Worm (Caenorhabditis elegans): ENCODE measurements around the gene ZK418.13.

Gene ZK418.13

ce11 chrIII:7106854-7107253 is 30.6 kb upstream of the ZK418.13 start:
- TF ChIP-seq elt-3 (tag; optimal IDR thresholded peaks at IDR 0.05) (no peak), fos-1 (tag; optimal IDR thresholded peaks at IDR 0.05) (peak; percentile 43), lin-39 (tag; optimal IDR thresholded peaks at IDR 0.05) (no peak)

- TF ChIP-seq nhr-25 (tag; optimal IDR thresholded peaks at IDR 0.05) (no peak), lsy-2 (tag; optimal IDR thresholded peaks at IDR 0.05) (no peak), ztf-1 (GFP tag; conservative IDR thresholded peaks at IDR 0.05) (no peak), zag-1 (tag; optimal IDR thresholded peaks at IDR 0.05) (no peak), C34F6.9 (tag; optimal IDR thresholded peaks at IDR 0.05) (no peak)
Observed at ce11 chrIII:7103940-7104440, 27.7 kb upstream of the ZK418.13 start, which contains the start of gene cpg-2. Gene cpg-2, minus strand, starts transcription at chrIII:7103990.

DNA sequence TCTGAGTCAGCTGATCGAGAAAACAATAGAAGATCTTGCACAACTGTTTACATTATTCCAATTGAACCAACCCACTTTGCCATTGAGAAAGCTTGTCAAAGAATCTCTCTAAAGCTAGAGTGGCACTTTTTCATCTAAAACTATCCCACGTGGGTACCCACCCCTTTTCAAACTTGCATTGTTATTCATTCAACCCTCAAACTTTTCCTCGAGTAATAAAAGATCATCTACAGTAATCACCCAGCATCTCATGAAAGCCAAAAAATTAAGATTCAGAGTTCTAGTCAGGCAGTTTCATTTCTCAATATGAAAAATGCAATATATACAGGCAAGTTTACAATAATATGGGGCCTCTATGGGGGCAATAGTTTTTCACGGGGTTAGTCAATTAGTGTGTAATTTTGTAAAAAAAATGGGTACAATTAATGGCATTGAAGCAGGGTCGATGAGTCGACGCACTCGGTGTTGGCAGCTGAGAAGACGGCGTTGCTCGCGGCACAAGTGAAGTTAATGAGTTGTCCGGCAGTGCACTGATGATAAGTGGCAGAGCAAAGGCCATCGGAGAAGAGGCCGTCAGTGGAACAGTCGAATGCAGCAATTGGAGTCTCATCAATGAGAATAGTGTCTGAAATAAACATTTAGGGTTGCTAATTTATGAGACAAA is 25.7 kb upstream of the ZK418.13 start:
- TF ChIP-seq ZK546.5 (tag; optimal IDR thresholded peaks at IDR 0.05) (no peak), nhr-23 (tag; optimal IDR thresholded peaks at IDR 0.05) (no peak), mbf-1 (tag; optimal IDR thresholded peaks at IDR 0.05) (no peak), ztf-4 (tag; optimal IDR thresholded peaks at IDR 0.05) (no peak), nhr-129 (tag; optimal IDR thresholded peaks at IDR 0.05) (no peak), egl-27 (tag; optimal IDR thresholded peaks at IDR 0.05) (no peak), peb-1 (tag; optimal IDR thresholded peaks at IDR 0.05) (no peak), ztf-11 (tag; optimal IDR thresholded peaks at IDR 0.05) (no peak), aly-2 (tag; optimal IDR thresholded peaks at IDR 0.05) (no peak), ceh-16 (tag; optimal IDR thresholded peaks at IDR 0.05) (no peak), lsy-2 (tag; optimal IDR thresholded peaks at IDR 0.05) (no peak)

DNA sequence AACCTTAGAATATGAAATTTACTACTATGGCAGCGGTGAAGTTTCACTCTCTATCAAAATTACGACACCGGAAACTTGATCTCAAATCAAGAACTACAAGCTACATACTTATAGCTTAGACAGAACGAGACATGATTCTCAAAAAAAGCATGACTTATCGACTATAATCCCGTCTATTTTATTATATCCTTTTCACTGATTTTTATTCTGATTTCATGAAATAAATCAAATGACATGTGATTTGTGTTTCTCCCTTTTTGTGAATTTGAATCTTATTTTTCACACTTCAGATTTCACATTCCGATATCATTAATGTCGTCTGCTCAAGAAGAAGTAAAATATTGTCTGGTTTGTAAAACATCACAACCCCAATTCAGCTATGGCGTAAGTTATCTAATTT is 23.7 kb upstream of the ZK418.13 start, which contains the start of gene ZK418.11:
Gene ZK418.11, plus strand, starts transcription at position 289 of the 400 bp plus-strand sequence.
- TF ChIP-seq gmeb-1 (tag; optimal IDR thresholded peaks at IDR 0.05) = no peak
- no peak for TF ChIP-seq nhr-25 (tag; optimal IDR thresholded peaks at IDR 0.05)
- no peak for TF ChIP-seq nhr-129 (tag; optimal IDR thresholded peaks at IDR 0.05)
- no peak for TF ChIP-seq mab-5 (tag; optimal IDR thresholded peaks at IDR 0.05)
- no peak for TF ChIP-seq ztf-4 (tag; optimal IDR thresholded peaks at IDR 0.05)
- TF ChIP-seq nhr-6 (tag; optimal IDR thresholded peaks at IDR 0.05) = no peak
- TF ChIP-seq ama-1 (optimal IDR thresholded peaks at IDR 0.05) = no peak
- no peak for TF ChIP-seq unc-62 (GFP tag; optimal IDR thresholded peaks at IDR 0.05)
- no peak for TF ChIP-seq egl-27 (tag; optimal IDR thresholded peaks at IDR 0.05)
- no peak for TF ChIP-seq nhr-10 (tag; optimal IDR thresholded peaks at IDR 0.05)
- TF ChIP-seq ceh-82 (tag; optimal IDR thresholded peaks at IDR 0.05) = no peak
- no peak for TF ChIP-seq sma-9 (GFP tag; optimal IDR thresholded peaks at IDR 0.05)
- TF ChIP-seq sma-9 (tag; optimal IDR thresholded peaks at IDR 0.05) = no peak
- no peak for TF ChIP-seq R02D3.7 (tag; optimal IDR thresholded peaks at IDR 0.05)
- no peak for TF ChIP-seq peb-1 (tag; optimal IDR thresholded peaks at IDR 0.05)
- no peak for TF ChIP-seq Y55F3AM.14 (GFP tag; optimal IDR thresholded peaks at IDR 0.05)
- no peak for TF ChIP-seq lin-13 (GFP tag; optimal IDR thresholded peaks at IDR 0.05)
- no peak for TF ChIP-seq blmp-1 (tag; optimal IDR thresholded peaks at IDR 0.05; ENCODE audit: insufficient read depth)

ce11 chrIII:7096481-7096880 is 20.2 kb upstream of the ZK418.13 start:
- TF ChIP-seq Y55F3AM.14 (GFP tag; optimal IDR thresholded peaks at IDR 0.05) (no peak), blmp-1 (tag; optimal IDR thresholded peaks at IDR 0.05; ENCODE audit: insufficient read depth) (no peak), egl-27 (tag; optimal IDR thresholded peaks at IDR 0.05) (no peak), nhr-6 (tag; optimal IDR thresholded peaks at IDR 0.05) (no peak), sma-9 (GFP tag; optimal IDR thresholded peaks at IDR 0.05) (no peak), sma-9 (tag; optimal IDR thresholded peaks at IDR 0.05) (no peak), nhr-77 (tag; optimal IDR thresholded peaks at IDR 0.05) (no peak)

DNA sequence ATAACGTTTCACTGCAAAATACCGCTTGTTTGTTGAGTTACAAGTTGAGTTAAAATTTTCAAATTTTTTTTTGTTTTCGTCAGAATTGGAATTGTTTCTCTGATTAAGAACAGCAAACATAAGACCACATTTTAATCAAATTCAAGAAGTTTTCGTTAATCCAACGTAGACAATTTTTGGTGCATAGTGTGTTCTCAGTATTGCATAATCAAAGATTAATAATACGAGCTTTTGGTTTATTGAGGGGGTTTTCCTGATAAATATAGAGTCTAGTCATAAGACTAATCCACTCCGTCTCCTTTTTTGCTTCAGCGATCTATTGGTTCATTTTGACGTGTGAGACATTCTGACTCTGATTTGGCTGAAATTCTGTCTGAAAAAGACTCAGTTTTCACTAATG is 18.9 kb upstream of the ZK418.13 start, which contains the start of gene nhr-9:
Gene nhr-9, plus strand, starts transcription at position 307 of the 400 bp plus-strand sequence.
- peak; percentile 20 for TF ChIP-seq sma-9 (GFP tag; optimal IDR thresholded peaks at IDR 0.05)
- TF ChIP-seq sma-9 (tag; optimal IDR thresholded peaks at IDR 0.05) = no peak
- TF ChIP-seq lsy-2 (tag; optimal IDR thresholded peaks at IDR 0.05) = peak in 1 of 2 experiments; percentile 4
- TF ChIP-seq elt-3 (tag; optimal IDR thresholded peaks at IDR 0.05) = no peak
